Fruit fly (Drosophila melanogaster): ENCODE results near the gene Fgop2.

dm6 chr2L:6966309-6966708 is 21.2 kb upstream of the Fgop2 start:
- no peak for TF ChIP-seq h (optimal IDR thresholded peaks at IDR 0.05)
- TF ChIP-seq psq (optimal IDR thresholded peaks at IDR 0.05), result no peak
- TF ChIP-seq Myc (optimal IDR thresholded peaks at IDR 0.05), result no peak
- no peak for TF ChIP-seq ttk (optimal IDR thresholded peaks at IDR 0.05)
